Fruit fly (Drosophila melanogaster) whole organism, prepupa: Measurements from ENCODE around the gene Mms19.

Experiments used
- CG10669 ChIP-seq: fragments of 200-800 bp; sonication (Bioruptor generic); optimal IDR thresholded peaks from 3 replicates; lab custom pipeline; 2018; ENCODE audit warnings: missing biosample characterization, mild to moderate bottlenecking, missing genetic modification characterization, moderate library complexity
- CG11902 ChIP-seq: fragments of 200-800 bp; sonication (Bioruptor generic); optimal IDR thresholded peaks from 3 replicates; lab custom pipeline; 2016; ENCODE audit warnings: missing biosample characterization, missing genetic modification characterization
- CG15336 ChIP-seq: fragments of 200-800 bp; sonication (Bioruptor generic); IDR thresholded peaks from 2 replicates; pipeline ENCODE4 v1.3.6; 2022; ENCODE audit warnings: missing biosample characterization, missing genetic modification characterization
- CG32006 ChIP-seq: fragments of 200-800 bp; sonication (Bioruptor generic); optimal IDR thresholded peaks from 3 replicates; lab custom pipeline; 2017; ENCODE audit warnings: missing biosample characterization, mild to moderate bottlenecking, missing genetic modification characterization
- CG4318 ChIP-seq: fragments of 200-800 bp; sonication (Bioruptor generic); optimal IDR thresholded peaks from 3 replicates; lab custom pipeline; 2017; ENCODE audit warnings: missing biosample characterization, mild to moderate bottlenecking, missing genetic modification characterization
- CG6792 ChIP-seq: fragments of 200-800 bp; sonication (Bioruptor generic); optimal IDR thresholded peaks from 3 replicates; lab custom pipeline; 2016; ENCODE audit warnings: missing biosample characterization, missing genetic modification characterization
- Gug ChIP-seq: fragments of 200-800 bp; sonication (Bioruptor generic); IDR thresholded peaks from 2 replicates; pipeline ENCODE4 v1.3.6; 2022; ENCODE audit warnings: missing biosample characterization, missing genetic modification characterization
- OdsH ChIP-seq: fragments of 200-800 bp; sonication (Bioruptor generic); optimal IDR thresholded peaks from 3 replicates; lab custom pipeline; 2016; ENCODE audit warnings: missing biosample characterization, missing genetic modification characterization
- Sox15 ChIP-seq: fragments of 200-800 bp; sonication (Bioruptor generic); optimal IDR thresholded peaks from 3 replicates; lab custom pipeline; 2016; ENCODE audit warnings: missing biosample characterization, missing genetic modification characterization
- cyc ChIP-seq: fragments of 200-800 bp; sonication (Bioruptor generic); optimal IDR thresholded peaks from 3 replicates; lab custom pipeline; 2016; ENCODE audit warnings: missing biosample characterization, missing genetic modification characterization
- fkh ChIP-seq: fragments of 200-800 bp; sonication (Bioruptor generic); optimal IDR thresholded peaks from 3 replicates; lab custom pipeline; 2017; ENCODE audit warnings: missing biosample characterization, mild to moderate bottlenecking, missing genetic modification characterization, moderate library complexity
- salr ChIP-seq, 2 experiments: fragments of 200-800 bp; sonication (Bioruptor generic); optimal IDR thresholded peaks; 3 replicates each; lab custom pipeline; 2016 to 2018; ENCODE audit warnings: missing biosample characterization in 2 of 2, missing genetic modification characterization in 2 of 2, mild to moderate bottlenecking in 1 of 2
- topi ChIP-seq: fragments of 200-800 bp; sonication (Bioruptor generic); optimal IDR thresholded peaks from 3 replicates; lab custom pipeline; 2016; ENCODE audit warnings: missing biosample characterization, missing genetic modification characterization

- TF ChIP-seq CG10669 (GFP tag; lab: Kevin White, UChicago): no peak
- no peak for TF ChIP-seq OdsH (GFP tag; lab: Kevin White, UChicago)
- TF ChIP-seq cyc (GFP tag; lab: Kevin White, UChicago): no peak
- TF ChIP-seq Sox15: no peak
- TF ChIP-seq CG6792: no peak
- TF ChIP-seq topi (GFP tag; lab: Kevin White, UChicago): no peak
- TF ChIP-seq fkh (GFP tag; lab: Kevin White, UChicago): no peak
- TF ChIP-seq Gug (GFP tag; lab: Robert Waterston, UW): no peak
- TF ChIP-seq CG15336: no peak
- TF ChIP-seq CG4318 (GFP tag; lab: Kevin White, UChicago): no peak
- TF ChIP-seq salr (GFP tag; optimal IDR thresholded peaks at IDR 0.05; lab: Kevin White, UChicago): no peak
- no peak for TF ChIP-seq CG32006 (GFP tag; lab: Kevin White, UChicago)
- TF ChIP-seq CG11902 (GFP tag; lab: Kevin White, UChicago): no peak
These were observed 12.9 kb upstream of the Mms19 start, which contains the start of the genes Prosbeta2R2 and CG1116 for dm6 chr3R:5219466-5219865.
